Worm (Caenorhabditis elegans): ENCODE results near the gene M163.7.

- TF ChIP-seq ama-1 (optimal IDR thresholded peaks at IDR 0.05): no peak
- no peak for TF ChIP-seq che-1 (tag; optimal IDR thresholded peaks at IDR 0.05)
- TF ChIP-seq mec-3 (tag; optimal IDR thresholded peaks at IDR 0.05; ENCODE audit: borderline replicate concordance): no peak
Measured at ce11 chrX:14505578-14506353, 41.2 kb downstream of the M163.7 start.
